Worm (Caenorhabditis elegans): ENCODE measurements around the gene cyn-7.
A peak's percentile ranks its signal among the peaks of the same experiment; 100 is the strongest.

The cyn-7 gene

DNA sequence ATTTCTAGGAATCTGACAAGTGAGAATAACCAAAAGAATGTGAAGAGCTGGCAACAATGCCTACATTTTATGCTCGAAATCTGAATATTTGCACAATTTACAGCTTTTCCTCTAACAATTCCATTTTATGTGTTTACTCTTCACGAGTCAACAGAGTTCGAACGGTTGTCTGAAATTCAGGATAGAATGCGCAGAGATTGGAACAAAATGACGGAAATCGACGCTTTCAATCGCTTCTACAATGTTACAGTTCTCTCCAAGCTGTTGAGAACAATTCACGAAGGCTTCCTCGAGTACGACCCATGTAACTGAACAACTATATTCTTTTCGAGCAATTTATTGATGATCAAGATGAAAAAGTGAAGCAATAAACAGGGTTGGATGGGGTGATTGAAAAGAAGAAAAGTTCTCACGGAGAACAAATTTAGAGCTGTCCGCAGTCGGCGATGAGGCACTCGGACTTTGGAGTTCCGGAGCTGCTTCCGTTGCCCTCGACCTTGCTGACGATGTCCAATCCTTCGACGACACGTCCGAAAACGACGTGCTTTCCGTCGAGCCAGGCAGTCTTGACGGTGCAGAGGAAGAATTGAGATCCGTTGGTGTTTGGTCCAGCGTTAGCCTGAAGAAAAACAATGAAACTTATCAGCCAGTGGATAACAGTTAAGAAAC is 785 bp downstream of the cyn-7 start, which contains the start of gene Y75B12B.3 (continued):
- TF ChIP-seq ekl-4 (GFP tag; IDR thresholded peaks at IDR 0.05) (peak; percentile 76; the same call in 1 of the 2 replicates), dpl-1 (GFP tag; optimal IDR thresholded peaks at IDR 0.05) (no peak), egl-18 (GFP tag; IDR thresholded peaks at IDR 0.05) (no peak), sptf-2 (GFP tag; optimal IDR thresholded peaks at IDR 0.05) (no peak), lsy-27 (tag; optimal IDR thresholded peaks at IDR 0.05; ENCODE audit: borderline replicate concordance, insufficient read depth) (no peak), hsf-1 (GFP tag; IDR thresholded peaks at IDR 0.05) (peak; percentile 83), F39B2.1 (GFP tag; IDR thresholded peaks at IDR 0.05) (peak; percentile 27; the same call in 1 of the 2 replicates), akir-1 (GFP tag; optimal IDR thresholded peaks at IDR 0.05) (no peak), xnd-1 (tag; optimal IDR thresholded peaks at IDR 0.05) (peak; percentile 11), athp-1 (tag; optimal IDR thresholded peaks at IDR 0.05) (peak; percentile 46), C17E4.6 (GFP tag; IDR thresholded peaks at IDR 0.05) (0 out of 2 replicates have a peak, but pooled peaks have one; percentile 27), madf-3 (GFP tag; IDR thresholded peaks at IDR 0.05) (0 out of 2 replicates have a peak, but pooled peaks have one; percentile 3), ama-1 (optimal IDR thresholded peaks at IDR 0.05) (peak; percentile 73), ama-1 (GFP tag; optimal IDR thresholded peaks at IDR 0.05) (peak in 1 of 2 experiments; percentile 9), repo-1 (tag; optimal IDR thresholded peaks at IDR 0.05) (no peak), Y95B8A.8 (GFP tag; IDR thresholded peaks at IDR 0.05) (0 out of 2 replicates have a peak, but pooled peaks have one; percentile 5), K11D2.4 (GFP tag; IDR thresholded peaks at IDR 0.05) (no peak), sea-2 (GFP tag; IDR thresholded peaks at IDR 0.05) (no peak), attf-5 (GFP tag; optimal IDR thresholded peaks at IDR 0.05) (peak; percentile 48), lin-26 (GFP tag; IDR thresholded peaks at IDR 0.05) (peak; percentile 77), ceh-100 (GFP tag; IDR thresholded peaks at IDR 0.05) (peak; percentile 47; the same call in 1 of the 2 replicates), mel-28 (tag; optimal IDR thresholded peaks at IDR 0.05; ENCODE audit: borderline replicate concordance) (no peak), fkh-3 (tag; optimal IDR thresholded peaks at IDR 0.05) (no peak), B0336.3 (GFP tag; IDR thresholded peaks at IDR 0.05) (peak; percentile 81), F49E8.2 (tag; optimal IDR thresholded peaks at IDR 0.05; ENCODE audit: insufficient read depth) (peak; percentile 84), cebp-2 (GFP tag; IDR thresholded peaks at IDR 0.05) (no peak), F33H1.4 (GFP tag; IDR thresholded peaks at IDR 0.05) (no peak), B0261.1 (tag; optimal IDR thresholded peaks at IDR 0.05) (peak; percentile 7), madf-8 (GFP tag; conservative IDR thresholded peaks at IDR 0.05) (peak; percentile 10; the same call in 1 of the 2 replicates), ztf-18 (tag; optimal IDR thresholded peaks at IDR 0.05) (peak; percentile 54), lsl-1 (GFP tag; optimal IDR thresholded peaks at IDR 0.05) (peak; percentile 47), tlf-1 (GFP tag; optimal IDR thresholded peaks at IDR 0.05) (peak; percentile 51), ceh-79 (tag; optimal IDR thresholded peaks at IDR 0.05) (peak; percentile 73), attf-6 (GFP tag; IDR thresholded peaks at IDR 0.05) (peak; percentile 50; the same call in 1 of the 2 replicates), hlh-12 (tag; optimal IDR thresholded peaks at IDR 0.05) (no peak), let-607 (tag; optimal IDR thresholded peaks at IDR 0.05) (no peak), bed-1 (GFP tag; IDR thresholded peaks at IDR 0.05) (no peak), Y56A3A.18 (GFP tag; IDR thresholded peaks at IDR 0.05) (peak; percentile 41; the same call in 1 of the 2 replicates), mxl-1 (tag; optimal IDR thresholded peaks at IDR 0.05) (no peak), nhr-120 (GFP tag; IDR thresholded peaks at IDR 0.05) (no peak), lin-54 (GFP tag; optimal IDR thresholded peaks at IDR 0.05) (peak; percentile 62), egrh-3 (GFP tag; IDR thresholded peaks at IDR 0.05) (peak; percentile 18; the same call in 1 of the 2 replicates), chd-7 (tag; optimal IDR thresholded peaks at IDR 0.05) (no peak), mcd-1 (GFP tag; IDR thresholded peaks at IDR 0.05) (peak; percentile 51), nfyb-1 (GFP tag; IDR thresholded peaks at IDR 0.05) (0 out of 2 replicates have a peak, but pooled peaks have one; percentile 9), snpc-1.3 (tag; optimal IDR thresholded peaks at IDR 0.05; ENCODE audit: insufficient read depth) (peak; percentile 43), Y79H2A.3 (GFP tag; conservative IDR thresholded peaks at IDR 0.05) (0 out of 2 replicates have a peak, but pooled peaks have one; percentile 32)

Data from whole organism, young adult.